Fruit fly (Drosophila melanogaster): ENCODE measurements around the gene Ubc4.

DNA sequence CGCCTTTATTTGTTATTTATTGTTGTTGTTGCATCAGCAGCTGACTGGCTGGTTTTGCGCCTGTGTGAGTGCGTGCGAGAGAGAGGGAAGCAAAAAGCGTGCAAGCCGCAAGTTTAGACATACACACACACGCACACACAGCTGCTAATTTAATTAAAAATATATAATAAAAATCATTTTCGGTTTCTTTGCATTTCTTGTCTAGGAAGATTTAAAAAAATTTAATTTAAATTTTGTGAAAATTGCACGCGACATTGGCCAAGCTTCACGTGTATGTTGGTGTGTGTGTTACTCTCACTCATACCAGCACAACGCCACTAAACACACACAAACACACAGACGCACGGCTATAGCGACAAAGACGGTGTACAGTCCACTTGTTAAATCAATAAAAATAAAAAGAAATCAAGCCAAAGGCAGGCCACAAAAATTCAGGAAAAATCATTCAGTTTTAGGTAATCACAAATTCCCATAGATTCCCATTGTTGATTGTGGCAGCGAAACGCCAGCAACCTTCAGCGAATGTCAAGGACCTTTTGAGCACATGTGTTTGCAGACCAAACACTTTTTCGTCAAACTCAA, 4.5 kb upstream of the Ubc4 start:
- TF ChIP-seq psq (optimal IDR thresholded peaks at IDR 0.05) (no peak), CG8478 (optimal IDR thresholded peaks at IDR 0.05) (no peak), Dll (optimal IDR thresholded peaks at IDR 0.05) (no peak)
